Worm (Caenorhabditis elegans) whole organism, late embryonic: Measurements from ENCODE around the gene ser-2.
A peak's percentile ranks its signal among the peaks of the same experiment; 100 is the strongest.

Experiments used
- C08G9.2 ChIP-seq: sonication (generic microtip); optimal IDR thresholded peaks from 2 replicates; lab custom pipeline; 2016; ENCODE audit warnings: mild to moderate bottlenecking, missing genetic modification characterization, moderate library complexity, missing compliant biosample characterization
- K02D7.2 ChIP-seq: sonication (generic microtip); optimal IDR thresholded peaks from 2 replicates; lab custom pipeline; 2017; ENCODE audit warnings: mild to moderate bottlenecking, missing genetic modification characterization, missing compliant biosample characterization
- K09A11.1 ChIP-seq: sonication (generic microtip); optimal IDR thresholded peaks from 2 replicates; lab custom pipeline; 2017; ENCODE audit warnings: antibody characterized with exemption, mild to moderate bottlenecking, missing genetic modification characterization, missing compliant biosample characterization; ENCODE audit not compliant: insufficient read depth
- ceh-19 ChIP-seq: fragments of 200-800 bp; sonication (Bioruptor generic); optimal IDR thresholded peaks from 2 replicates; lab custom pipeline; 2018; ENCODE audit warnings: mild to moderate bottlenecking, missing genetic modification characterization, missing compliant biosample characterization
- ceh-22 ChIP-seq: sonication (generic microtip); optimal IDR thresholded peaks from 2 replicates; lab custom pipeline; 2017; ENCODE audit warnings: missing biosample characterization, missing genetic modification characterization
- ceh-24 ChIP-seq: sonication (generic microtip); optimal IDR thresholded peaks from 2 replicates; lab custom pipeline; 2016; ENCODE audit warnings: mild to moderate bottlenecking, missing genetic modification characterization, missing compliant biosample characterization
- ceh-31 ChIP-seq: sonication (generic microtip); optimal IDR thresholded peaks from 2 replicates; lab custom pipeline; 2016; ENCODE audit warnings: missing genetic modification characterization, missing compliant biosample characterization
- elt-2 ChIP-seq: sonication (generic microtip); optimal IDR thresholded peaks from 2 replicates; lab custom pipeline; 2016; ENCODE audit warnings: missing genetic modification reagents, missing genetic modification characterization, missing compliant biosample characterization
- fkh-6 ChIP-seq: sonication (generic microtip); optimal IDR thresholded peaks from 2 replicates; lab custom pipeline; 2016; ENCODE audit warnings: missing genetic modification characterization, missing compliant biosample characterization
- gmeb-2 ChIP-seq: sonication (generic microtip); optimal IDR thresholded peaks from 2 replicates; lab custom pipeline; 2016; ENCODE audit warnings: missing genetic modification characterization, inconsistent platforms, missing compliant biosample characterization
- hlh-13 ChIP-seq: fragments of 200-800 bp; sonication (Bioruptor generic); optimal IDR thresholded peaks from 2 replicates; lab custom pipeline; 2018; ENCODE audit warnings: mild to moderate bottlenecking, missing genetic modification characterization, missing compliant biosample characterization
- hlh-30 ChIP-seq: sonication (generic microtip); optimal IDR thresholded peaks from 2 replicates; lab custom pipeline; 2017; ENCODE audit warnings: antibody characterized with exemption, missing genetic modification characterization, missing compliant biosample characterization; ENCODE audit not compliant: insufficient read depth
- lim-6 ChIP-seq: sonication (generic microtip); optimal IDR thresholded peaks from 2 replicates; lab custom pipeline; 2016; ENCODE audit warnings: missing genetic modification characterization, missing compliant biosample characterization
- nfya-1 ChIP-seq: sonication (generic microtip); optimal IDR thresholded peaks from 2 replicates; lab custom pipeline; 2017; ENCODE audit warnings: missing genetic modification characterization, mild to moderate bottlenecking, missing compliant biosample characterization, antibody characterized with exemption, moderate library complexity
- npax-4 ChIP-seq: sonication (generic microtip); optimal IDR thresholded peaks from 2 replicates; lab custom pipeline; 2016; ENCODE audit warnings: missing genetic modification characterization, missing compliant biosample characterization
- odd-2 ChIP-seq: sonication (generic microtip); optimal IDR thresholded peaks from 2 replicates; lab custom pipeline; 2017; ENCODE audit warnings: antibody characterized with exemption, mild to moderate bottlenecking, missing genetic modification characterization, missing compliant biosample characterization
- pat-9 ChIP-seq: fragments of 200-800 bp; sonication (Bioruptor generic); optimal IDR thresholded peaks from 2 replicates; lab custom pipeline; 2018; ENCODE audit warnings: mild to moderate bottlenecking, missing genetic modification characterization, moderate library complexity, missing compliant biosample characterization
- pha-2 ChIP-seq: sonication (generic microtip); optimal IDR thresholded peaks from 2 replicates; lab custom pipeline; 2017; ENCODE audit warnings: mild to moderate bottlenecking, missing genetic modification characterization, missing compliant biosample characterization
- pha-4 ChIP-seq: fragments of 150-350 bp; optimal IDR thresholded peaks from 2 replicates; lab custom pipeline; 2018; ENCODE audit warnings: missing biosample characterization, missing genetic modification reagents, missing genetic modification characterization
- ref-2 ChIP-seq: sonication (generic microtip); optimal IDR thresholded peaks from 2 replicates; lab custom pipeline; 2016; ENCODE audit warnings: missing genetic modification characterization, missing compliant biosample characterization
- sdc-2 ChIP-seq: sonication (generic microtip); optimal IDR thresholded peaks from 2 replicates; lab custom pipeline; 2016; ENCODE audit warnings: missing genotype, missing genetic modification characterization, missing compliant biosample characterization
- unc-3 ChIP-seq, 2 experiments: fragments of 200-800 bp in 1 of 2; sonication (Bioruptor generic) in 1 of 2; sonication (generic microtip) in 1 of 2; conservative IDR thresholded peaks in 1 of 2; optimal IDR thresholded peaks in 1 of 2; 2 replicates each; pipeline versions ENCODE4 v1.3.6 to Lab custom; 2016 to 2022; ENCODE audit warnings: missing compliant biosample characterization in 2 of 2, missing genetic modification characterization in 2 of 2, missing genetic modification reagents in 1 of 2
- unc-42 ChIP-seq: sonication (generic microtip); optimal IDR thresholded peaks from 2 replicates; lab custom pipeline; 2016; ENCODE audit warnings: missing genotype, missing genetic modification characterization, missing compliant biosample characterization
- unc-55 ChIP-seq: sonication (generic microtip); optimal IDR thresholded peaks from 2 replicates; lab custom pipeline; 2017; ENCODE audit warnings: missing biosample characterization, missing genetic modification reagents, missing genetic modification characterization
- zip-5 ChIP-seq: sonication (generic microtip); optimal IDR thresholded peaks from 2 replicates; lab custom pipeline; 2016; ENCODE audit warnings: missing genetic modification characterization, missing compliant biosample characterization
- ztf-16 ChIP-seq: sonication (generic microtip); optimal IDR thresholded peaks from 2 replicates; lab custom pipeline; 2017; ENCODE audit warnings: missing genetic modification characterization, missing compliant biosample characterization

ser-2 gene

ce11 chrX:15345346-15346198, 42.8 kb upstream of the ser-2 start:
- TF ChIP-seq unc-3 (GFP tag; conservative IDR thresholded peaks at IDR 0.05; lab: Robert Waterston, UW), result no peak
- TF ChIP-seq unc-3 (tag; optimal IDR thresholded peaks at IDR 0.05; lab: Kevin White, UChicago), result no peak
- no peak for TF ChIP-seq ref-2 (tag; lab: Kevin White, UChicago)
- TF ChIP-seq fkh-6 (tag; lab: Kevin White, UChicago), result no peak
- TF ChIP-seq zip-5 (tag; lab: Kevin White, UChicago), result no peak
- no peak for TF ChIP-seq pha-2 (tag; lab: Kevin White, UChicago)
- TF ChIP-seq elt-2 (tag; lab: Kevin White, UChicago), result peak; percentile 78
- TF ChIP-seq unc-42, result no peak
- TF ChIP-seq, all 69 proteins: peak for 1

DNA sequence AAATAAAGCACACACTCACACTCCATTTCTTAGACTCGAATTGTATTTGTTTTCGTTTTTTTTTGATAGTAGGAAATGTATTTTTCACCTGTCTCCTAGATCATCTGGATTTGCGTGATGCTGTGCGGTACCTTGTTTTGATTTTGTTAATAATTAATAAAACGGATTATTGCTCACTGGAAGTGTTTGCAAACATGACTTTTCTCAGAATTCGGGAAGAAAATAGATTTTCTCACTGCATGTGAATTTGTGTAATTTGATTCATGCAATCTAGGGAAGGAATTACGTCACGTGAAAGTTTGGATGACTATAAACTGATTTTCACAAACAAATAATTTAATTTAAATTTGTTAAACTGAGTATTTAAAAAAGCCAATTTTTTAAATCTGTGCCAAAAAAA, 41.2 kb upstream of the ser-2 start:
- TF ChIP-seq unc-55 (no peak), unc-42 (peak; percentile 77), ceh-19 (GFP tag; lab: Kevin White, UChicago) (peak; percentile 24)

DNA sequence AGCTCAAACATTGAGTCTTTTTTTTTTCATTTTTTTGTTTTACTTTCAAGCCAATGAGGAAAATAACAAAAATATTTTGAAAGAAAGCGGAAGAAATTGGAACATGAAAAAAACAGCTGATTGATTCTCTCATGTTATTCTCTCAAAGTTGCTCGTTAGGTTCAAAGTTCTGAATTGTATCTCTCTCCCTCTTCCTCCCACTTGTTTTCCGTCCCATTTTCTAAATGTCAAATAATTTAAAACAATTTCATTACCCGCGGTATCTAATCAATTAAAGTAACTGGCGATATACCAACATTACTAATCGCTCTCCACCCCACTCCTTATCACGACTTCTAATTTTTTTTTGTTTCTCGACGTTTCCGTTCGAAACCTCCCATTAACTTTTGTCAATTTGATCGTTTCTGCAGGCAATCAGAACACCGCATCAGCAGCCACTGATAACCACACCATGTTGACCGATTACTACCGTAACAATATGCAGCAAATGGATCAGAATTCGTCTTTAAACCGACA, 40.0 kb upstream of the ser-2 start:
- TF ChIP-seq K02D7.2 (no peak), elt-2 (tag; lab: Kevin White, UChicago) (peak; percentile 54)

ce11 chrX:15342092-15342491, 39.3 kb upstream of the ser-2 start:
- TF ChIP-seq ceh-24 (tag; lab: Kevin White, UChicago) (no peak), hlh-13 (GFP tag; lab: Kevin White, UChicago) (no peak), lim-6 (tag; lab: Kevin White, UChicago) (no peak), ztf-16 (tag; lab: Kevin White, UChicago) (no peak), K09A11.1 (no peak), unc-55 (no peak), sdc-2 (tag; lab: Kevin White, UChicago) (no peak), ceh-31 (tag; lab: Kevin White, UChicago) (peak; percentile 24), ceh-22 (no peak), pha-4 (tag; lab: Kevin White, UChicago) (no peak), elt-2 (tag; lab: Kevin White, UChicago) (no peak), unc-42 (peak; percentile 48)

DNA sequence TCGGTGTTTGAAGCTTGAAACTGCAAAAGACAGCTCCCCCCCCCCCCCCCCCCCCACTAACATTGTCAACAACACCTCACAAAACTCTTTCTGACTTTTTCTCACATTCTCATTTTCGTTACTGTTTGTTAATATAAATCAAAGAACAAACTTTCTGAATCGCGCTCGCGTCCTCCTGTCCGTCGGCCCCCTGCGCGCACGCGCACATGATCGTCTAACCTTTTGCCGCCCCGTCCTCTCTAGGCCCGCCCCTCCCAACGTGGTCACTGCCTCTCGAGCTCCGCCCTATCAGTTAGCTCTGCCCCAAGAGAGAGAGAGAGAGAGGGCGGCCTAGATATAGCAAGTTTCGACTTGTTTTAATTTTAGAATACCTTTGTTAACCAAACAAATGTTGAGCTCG, 38.0 kb upstream of the ser-2 start:
- TF ChIP-seq C08G9.2 (tag; lab: Kevin White, UChicago) (no peak), npax-4 (tag; lab: Kevin White, UChicago) (no peak), nfya-1 (no peak), odd-2 (tag; lab: Kevin White, UChicago) (no peak), gmeb-2 (tag; lab: Kevin White, UChicago) (peak; percentile 4), K09A11.1 (no peak), hlh-30 (tag; lab: Kevin White, UChicago) (peak; percentile 23)

- TF ChIP-seq elt-2 (tag; lab: Kevin White, UChicago) (peak; percentile 66), pat-9 (tag; lab: Kevin White, UChicago) (no peak)
Measured at ce11 chrX:15339807-15340596, 37.2 kb upstream of the ser-2 start, which contains the start of gene Y15E3A.5. TSS of gene Y15E3A.5 (plus strand) at chrX:15340558.
